Worm (Caenorhabditis elegans) whole organism, late embryonic: ENCODE data around the gene B0244.17.

Source experiments
- C08G9.2 ChIP-seq: sonication (generic microtip); optimal IDR thresholded peaks from 2 replicates; lab custom pipeline; 2016; ENCODE audit warnings: mild to moderate bottlenecking, missing genetic modification characterization, moderate library complexity, missing compliant biosample characterization
- C38D4.7 ChIP-seq: fragments of 200-800 bp; sonication (Bioruptor generic); optimal IDR thresholded peaks from 2 replicates; lab custom pipeline; 2018; ENCODE audit warnings: mild to moderate bottlenecking, missing genetic modification characterization, moderate library complexity, missing compliant biosample characterization
- F13H6.1 ChIP-seq: sonication (generic microtip); optimal IDR thresholded peaks from 2 replicates; lab custom pipeline; 2016; ENCODE audit warnings: missing genetic modification characterization, missing compliant biosample characterization
- K02D7.2 ChIP-seq: sonication (generic microtip); optimal IDR thresholded peaks from 2 replicates; lab custom pipeline; 2017; ENCODE audit warnings: mild to moderate bottlenecking, missing genetic modification characterization, missing compliant biosample characterization
- K09A11.1 ChIP-seq: sonication (generic microtip); optimal IDR thresholded peaks from 2 replicates; lab custom pipeline; 2017; ENCODE audit warnings: antibody characterized with exemption, mild to moderate bottlenecking, missing genetic modification characterization, missing compliant biosample characterization; ENCODE audit not compliant: insufficient read depth
- T23F11.4 ChIP-seq: fragments of 200-800 bp; sonication (Bioruptor generic); optimal IDR thresholded peaks from 2 replicates; lab custom pipeline; 2018; ENCODE audit warnings: mild to moderate bottlenecking, missing genetic modification characterization, missing compliant biosample characterization
- ahr-1 ChIP-seq: sonication (generic microtip); optimal IDR thresholded peaks from 2 replicates; lab custom pipeline; 2016; ENCODE audit warnings: missing genetic modification characterization, missing compliant biosample characterization
- ama-1 ChIP-seq: fragments of 150-350 bp; optimal IDR thresholded peaks from 2 replicates; lab custom pipeline; 2014
- ceh-18 ChIP-seq: sonication (generic microtip); optimal IDR thresholded peaks from 2 replicates; lab custom pipeline; 2016; ENCODE audit warnings: missing genetic modification characterization, missing compliant biosample characterization
- ceh-19 ChIP-seq: fragments of 200-800 bp; sonication (Bioruptor generic); optimal IDR thresholded peaks from 2 replicates; lab custom pipeline; 2018; ENCODE audit warnings: mild to moderate bottlenecking, missing genetic modification characterization, missing compliant biosample characterization
- ceh-2 ChIP-seq: sonication (generic microtip); optimal IDR thresholded peaks from 2 replicates; lab custom pipeline; 2016; ENCODE audit warnings: missing genotype, missing genetic modification characterization, missing compliant biosample characterization
- ceh-24 ChIP-seq: sonication (generic microtip); optimal IDR thresholded peaks from 2 replicates; lab custom pipeline; 2016; ENCODE audit warnings: mild to moderate bottlenecking, missing genetic modification characterization, missing compliant biosample characterization
- ceh-30 ChIP-seq: fragments of 150-350 bp; optimal IDR thresholded peaks from 2 replicates; lab custom pipeline; 2014; ENCODE audit warnings: missing biosample characterization, missing genetic modification characterization
- ceh-31 ChIP-seq: sonication (generic microtip); optimal IDR thresholded peaks from 2 replicates; lab custom pipeline; 2016; ENCODE audit warnings: missing genetic modification characterization, missing compliant biosample characterization
- ceh-34 ChIP-seq: sonication (generic microtip); optimal IDR thresholded peaks from 2 replicates; lab custom pipeline; 2016; ENCODE audit warnings: mild to moderate bottlenecking, missing genetic modification characterization, missing compliant biosample characterization
- ceh-45 ChIP-seq: fragments of 200-800 bp; sonication (Bioruptor generic); IDR thresholded peaks from 2 replicates; pipeline ENCODE4 v1.3.6; 2022; ENCODE audit warnings: missing genetic modification reagents, missing genetic modification characterization, missing compliant biosample characterization
- ceh-9 ChIP-seq: sonication (generic microtip); optimal IDR thresholded peaks from 2 replicates; lab custom pipeline; 2016; ENCODE audit warnings: mild to moderate bottlenecking, missing genetic modification characterization, inconsistent platforms, missing compliant biosample characterization
- che-1 ChIP-seq: sonication (generic microtip); optimal IDR thresholded peaks from 2 replicates; lab custom pipeline; 2016; ENCODE audit warnings: mild to moderate bottlenecking, missing genetic modification characterization, missing compliant biosample characterization
- dve-1 ChIP-seq: sonication (generic microtip); optimal IDR thresholded peaks from 2 replicates; lab custom pipeline; 2017; ENCODE audit warnings: antibody characterized with exemption, mild to moderate bottlenecking, missing genetic modification characterization, missing compliant biosample characterization
- elt-2 ChIP-seq: sonication (generic microtip); optimal IDR thresholded peaks from 2 replicates; lab custom pipeline; 2016; ENCODE audit warnings: missing genetic modification reagents, missing genetic modification characterization, missing compliant biosample characterization
- ets-4 ChIP-seq: sonication (generic microtip); optimal IDR thresholded peaks from 2 replicates; lab custom pipeline; 2016; ENCODE audit warnings: missing genetic modification characterization, missing compliant biosample characterization
- fax-1 ChIP-seq: sonication (generic microtip); optimal IDR thresholded peaks from 2 replicates; lab custom pipeline; 2016; ENCODE audit warnings: missing genotype, missing genetic modification characterization, missing compliant biosample characterization
- fkh-10 ChIP-seq: fragments of 150-350 bp; optimal IDR thresholded peaks from 2 replicates; lab custom pipeline; 2014; ENCODE audit warnings: missing biosample characterization, missing genetic modification reagents, missing genetic modification characterization
- hlh-15 ChIP-seq: sonication (generic microtip); optimal IDR thresholded peaks from 2 replicates; lab custom pipeline; 2016; ENCODE audit warnings: missing genetic modification characterization, missing compliant biosample characterization
- hlh-8 ChIP-seq: sonication (generic microtip); optimal IDR thresholded peaks from 2 replicates; lab custom pipeline; 2016; ENCODE audit warnings: missing genotype, missing genetic modification characterization, missing compliant biosample characterization
- lim-6 ChIP-seq: sonication (generic microtip); optimal IDR thresholded peaks from 2 replicates; lab custom pipeline; 2016; ENCODE audit warnings: missing genetic modification characterization, missing compliant biosample characterization
- lin-11 ChIP-seq: fragments of 200-800 bp; sonication (Bioruptor generic); optimal IDR thresholded peaks from 2 replicates; lab custom pipeline; 2018; ENCODE audit warnings: mild to moderate bottlenecking, missing genetic modification characterization, missing compliant biosample characterization
- madf-2 ChIP-seq: sonication (generic microtip); optimal IDR thresholded peaks from 2 replicates; lab custom pipeline; 2017; ENCODE audit warnings: missing genetic modification characterization, missing compliant biosample characterization
- mec-3 ChIP-seq: sonication (generic microtip); optimal IDR thresholded peaks from 2 replicates; lab custom pipeline; 2016; ENCODE audit warnings: borderline replicate concordance, missing genetic modification characterization, missing compliant biosample characterization
- nfya-1 ChIP-seq: sonication (generic microtip); optimal IDR thresholded peaks from 2 replicates; lab custom pipeline; 2017; ENCODE audit warnings: missing genetic modification characterization, mild to moderate bottlenecking, missing compliant biosample characterization, antibody characterized with exemption, moderate library complexity
- nhr-232 ChIP-seq: sonication (generic microtip); optimal IDR thresholded peaks from 2 replicates; lab custom pipeline; 2016; ENCODE audit warnings: missing genetic modification characterization, missing compliant biosample characterization
- pag-3 ChIP-seq: sonication (generic microtip); optimal IDR thresholded peaks from 2 replicates; lab custom pipeline; 2016; ENCODE audit warnings: missing compliant biosample characterization, missing genetic modification characterization, borderline replicate concordance
- pqm-1 ChIP-seq: sonication (generic microtip); optimal IDR thresholded peaks from 2 replicates; lab custom pipeline; 2016; ENCODE audit warnings: missing genetic modification characterization, missing compliant biosample characterization
- sdc-2 ChIP-seq: sonication (generic microtip); optimal IDR thresholded peaks from 2 replicates; lab custom pipeline; 2016; ENCODE audit warnings: missing genotype, missing genetic modification characterization, missing compliant biosample characterization
- sox-2 ChIP-seq: fragments of 200-800 bp; sonication (Bioruptor generic); IDR thresholded peaks from 2 replicates; pipeline ENCODE4 v1.3.6; 2022; ENCODE audit warnings: missing genetic modification reagents, missing genetic modification characterization, missing compliant biosample characterization
- syd-9 ChIP-seq: sonication (generic microtip); optimal IDR thresholded peaks from 2 replicates; lab custom pipeline; 2016; ENCODE audit warnings: mild to moderate bottlenecking, missing genetic modification characterization, moderate library complexity, missing compliant biosample characterization
- tbx-2 ChIP-seq: sonication (generic microtip); optimal IDR thresholded peaks from 2 replicates; lab custom pipeline; 2016; ENCODE audit warnings: missing genetic modification characterization, missing compliant biosample characterization
- tbx-7 ChIP-seq: sonication (generic microtip); optimal IDR thresholded peaks from 2 replicates; lab custom pipeline; 2016; ENCODE audit warnings: missing genotype, missing genetic modification characterization, missing compliant biosample characterization
- ttx-3 ChIP-seq: sonication (generic microtip); optimal IDR thresholded peaks from 2 replicates; lab custom pipeline; 2016; ENCODE audit warnings: missing genetic modification reagents, missing genetic modification characterization, missing compliant biosample characterization
- unc-3 ChIP-seq, 2 experiments: fragments of 200-800 bp in 1 of 2; sonication (Bioruptor generic) in 1 of 2; sonication (generic microtip) in 1 of 2; conservative IDR thresholded peaks in 1 of 2; optimal IDR thresholded peaks in 1 of 2; 2 replicates each; pipeline versions ENCODE4 v1.3.6 to Lab custom; 2016 to 2022; ENCODE audit warnings: missing compliant biosample characterization in 2 of 2, missing genetic modification characterization in 2 of 2, missing genetic modification reagents in 1 of 2
- unc-42 ChIP-seq: sonication (generic microtip); optimal IDR thresholded peaks from 2 replicates; lab custom pipeline; 2016; ENCODE audit warnings: missing genotype, missing genetic modification characterization, missing compliant biosample characterization
- unc-55 ChIP-seq: sonication (generic microtip); optimal IDR thresholded peaks from 2 replicates; lab custom pipeline; 2017; ENCODE audit warnings: missing biosample characterization, missing genetic modification reagents, missing genetic modification characterization
- ztf-16 ChIP-seq: sonication (generic microtip); optimal IDR thresholded peaks from 2 replicates; lab custom pipeline; 2017; ENCODE audit warnings: missing genetic modification characterization, missing compliant biosample characterization

B0244.17 gene

DNA sequence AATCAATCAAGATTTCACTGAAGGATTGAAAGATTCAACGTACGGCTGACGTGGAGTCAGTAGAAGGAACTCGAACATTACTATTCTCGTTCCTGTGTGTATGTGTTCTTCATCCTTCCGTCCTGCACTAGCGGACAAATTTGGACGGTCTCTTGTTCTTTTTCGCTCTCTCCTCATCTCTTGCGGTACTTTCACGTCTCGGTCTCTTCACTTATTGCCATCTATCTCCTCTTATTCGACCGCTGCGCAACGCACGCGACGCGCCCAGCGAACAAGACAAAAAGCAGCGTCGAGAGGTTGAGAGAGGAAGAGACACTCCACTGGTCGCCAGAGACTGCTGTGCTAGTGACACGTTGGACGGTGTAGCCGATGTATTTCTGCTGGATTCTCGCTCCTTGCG lies 17.6 kb upstream of the B0244.17 start (continued):
- no peak for TF ChIP-seq hlh-15 (tag; lab: Kevin White, UChicago)
- no peak for TF ChIP-seq ceh-30
- TF ChIP-seq unc-42 = peak; percentile 34
- no peak for TF ChIP-seq nhr-232
- TF ChIP-seq pag-3 (tag; lab: Kevin White, UChicago) = no peak
- no peak for TF ChIP-seq C38D4.7 (GFP tag; lab: Kevin White, UChicago)
- peak; percentile 54 for TF ChIP-seq syd-9 (tag; lab: Kevin White, UChicago)
- no peak for TF ChIP-seq pqm-1 (tag; lab: Kevin White, UChicago)
- peak; percentile 45 for TF ChIP-seq elt-2 (tag; lab: Kevin White, UChicago)
- TF ChIP-seq ahr-1 = no peak
- no peak for TF ChIP-seq fax-1
- peak; percentile 12 for TF ChIP-seq lim-6 (tag; lab: Kevin White, UChicago)
- TF ChIP-seq sox-2 (GFP tag; lab: Robert Waterston, UW) = peak; percentile 20; the same call in 1 of the 2 replicates
- TF ChIP-seq ttx-3 (tag; lab: Kevin White, UChicago) = no peak
- TF ChIP-seq ztf-16 (tag; lab: Kevin White, UChicago) = peak; percentile 3
- peak; percentile 26 for TF ChIP-seq ceh-19 (GFP tag; lab: Kevin White, UChicago)
- TF ChIP-seq nfya-1 (tag; lab: Kevin White, UChicago) = peak; percentile 84
- no peak for TF ChIP-seq mec-3 (tag; lab: Kevin White, UChicago)
- no peak for TF ChIP-seq fkh-10 (GFP tag; lab: Kevin White, UChicago)
- TF ChIP-seq ets-4 (tag; lab: Kevin White, UChicago) = peak; percentile 79
- TF ChIP-seq ceh-24 (tag; lab: Kevin White, UChicago) = no peak
- TF ChIP-seq ceh-9 (tag; lab: Kevin White, UChicago) = no peak
- TF ChIP-seq unc-55 (GFP tag; lab: Kevin White, UChicago) = peak; percentile 58
- TF ChIP-seq madf-2 (tag; lab: Kevin White, UChicago) = no peak
- TF ChIP-seq ceh-45 (GFP tag; lab: Robert Waterston, UW) = 0 out of 2 replicates have a peak, but pooled peaks have one; percentile 13
- peak; percentile 36 for TF ChIP-seq ceh-2 (tag; lab: Kevin White, UChicago)
- no peak for TF ChIP-seq K09A11.1
- peak; percentile 60 for TF ChIP-seq ama-1 (lab: Kevin White, UChicago)
- peak; percentile 83 for TF ChIP-seq tbx-2 (tag; lab: Kevin White, UChicago)
- peak; percentile 26 for TF ChIP-seq sdc-2
- peak; percentile 17 for TF ChIP-seq F13H6.1
- no peak for TF ChIP-seq hlh-8
- TF ChIP-seq che-1 (tag; lab: Kevin White, UChicago) = no peak
- no peak for TF ChIP-seq lin-11 (tag; lab: Kevin White, UChicago)
- no peak for TF ChIP-seq T23F11.4 (GFP tag; lab: Kevin White, UChicago)
- TF ChIP-seq ceh-31 (tag; lab: Kevin White, UChicago) = peak; percentile 84
- no peak for TF ChIP-seq K02D7.2 (tag; lab: Kevin White, UChicago)
- no peak for TF ChIP-seq unc-3 (GFP tag; conservative IDR thresholded peaks at IDR 0.05; lab: Robert Waterston, UW)
- no peak for TF ChIP-seq unc-3 (tag; optimal IDR thresholded peaks at IDR 0.05; lab: Kevin White, UChicago)
- TF ChIP-seq dve-1 (tag; lab: Kevin White, UChicago) = peak; percentile 24
- peak; percentile 66 for TF ChIP-seq ceh-34 (tag; lab: Kevin White, UChicago)

DNA sequence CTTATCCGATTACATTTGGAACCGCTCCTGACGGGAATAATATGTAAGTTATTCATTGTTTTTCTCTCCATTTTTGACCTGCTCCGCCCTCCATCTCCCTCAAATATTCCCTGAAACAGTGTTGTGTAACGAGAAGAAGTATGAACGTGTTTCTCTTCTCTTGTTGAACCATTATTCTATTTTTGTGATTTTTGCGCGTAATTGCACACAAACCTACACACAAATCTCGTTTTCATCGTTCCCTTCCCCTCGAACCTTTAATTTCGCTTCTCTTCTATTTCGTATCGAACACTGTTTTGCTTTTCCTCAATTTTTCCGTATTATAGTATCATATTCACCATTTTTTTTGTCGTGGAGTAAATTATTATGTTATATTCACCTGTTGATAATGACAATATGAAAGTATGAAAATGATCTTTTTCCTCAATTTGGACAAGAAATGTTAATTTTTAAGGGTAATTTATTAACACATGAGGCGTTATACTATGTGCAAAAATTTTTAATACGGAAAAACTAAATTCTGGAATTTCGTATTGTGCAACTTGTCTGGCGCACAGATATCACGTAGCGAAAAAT lies 15.8 kb upstream of the B0244.17 start:
- no peak for TF ChIP-seq fax-1
- no peak for TF ChIP-seq ama-1 (lab: Kevin White, UChicago)
- no peak for TF ChIP-seq C08G9.2 (tag; lab: Kevin White, UChicago)
- no peak for TF ChIP-seq tbx-7
- TF ChIP-seq sox-2 (GFP tag; lab: Robert Waterston, UW) = no peak
- no peak for TF ChIP-seq ceh-2 (tag; lab: Kevin White, UChicago)
- no peak for TF ChIP-seq ceh-18 (tag; lab: Kevin White, UChicago)
- no peak for TF ChIP-seq fkh-10 (GFP tag; lab: Kevin White, UChicago)
